Worm (Caenorhabditis elegans) whole organism, L2 larva: ENCODE results near the gene rga-1.

ENCODE experiments used
- C34F6.9 ChIP-seq: fragments of 150-350 bp; optimal IDR thresholded peaks from 2 replicates; lab custom pipeline; 2014; ENCODE audit warnings: missing biosample characterization, missing genetic modification characterization
- F13H6.1 ChIP-seq: sonication (generic microtip); optimal IDR thresholded peaks from 2 replicates; lab custom pipeline; 2016; ENCODE audit warnings: missing genetic modification characterization, missing compliant biosample characterization
- R02D3.7 ChIP-seq: fragments of 150-350 bp; optimal IDR thresholded peaks from 2 replicates; lab custom pipeline; 2014; ENCODE audit warnings: missing biosample characterization, missing genetic modification characterization
- Y55F3AM.14 ChIP-seq: fragments of 200-800 bp; sonication (Bioruptor generic); optimal IDR thresholded peaks from 2 replicates; lab custom pipeline; 2018; ENCODE audit warnings: mild to moderate bottlenecking, missing genetic modification characterization, missing compliant biosample characterization
- ZK546.5 ChIP-seq: sonication (generic microtip); optimal IDR thresholded peaks from 2 replicates; lab custom pipeline; 2017; ENCODE audit warnings: missing biosample characterization, missing genetic modification characterization
- alr-1 ChIP-seq: fragments of 150-350 bp; optimal IDR thresholded peaks from 2 replicates; lab custom pipeline; 2014; ENCODE audit warnings: missing biosample characterization, missing genetic modification characterization
- aly-2 ChIP-seq: fragments of 150-350 bp; optimal IDR thresholded peaks from 2 replicates; lab custom pipeline; 2014; ENCODE audit warnings: missing biosample characterization, missing genetic modification characterization
- ama-1 ChIP-seq: fragments of 150-350 bp; optimal IDR thresholded peaks from 2 replicates; lab custom pipeline; 2018; ENCODE audit warnings: inconsistent platforms
- blmp-1 ChIP-seq: sonication (generic microtip); optimal IDR thresholded peaks from 2 replicates; lab custom pipeline; 2017; ENCODE audit warnings: missing genetic modification characterization, mild to moderate bottlenecking, missing compliant biosample characterization, antibody characterized with exemption, moderate library complexity; ENCODE audit not compliant: insufficient read depth
- ceh-16 ChIP-seq: fragments of 150-350 bp; optimal IDR thresholded peaks from 2 replicates; lab custom pipeline; 2014; ENCODE audit warnings: missing biosample characterization, missing genetic modification characterization
- ceh-82 ChIP-seq: fragments of 150-350 bp; optimal IDR thresholded peaks from 2 replicates; lab custom pipeline; 2014; ENCODE audit warnings: missing biosample characterization, missing genetic modification characterization
- crh-2 ChIP-seq: sonication (generic microtip); optimal IDR thresholded peaks from 2 replicates; lab custom pipeline; 2017; ENCODE audit warnings: missing biosample characterization, missing genetic modification characterization
- dmd-4 ChIP-seq: sonication (generic microtip); optimal IDR thresholded peaks from 2 replicates; lab custom pipeline; 2017; ENCODE audit warnings: missing biosample characterization, missing genetic modification characterization
- egl-27 ChIP-seq: sonication (generic microtip); optimal IDR thresholded peaks from 3 replicates; lab custom pipeline; 2017; ENCODE audit warnings: missing biosample characterization, missing genetic modification reagents, missing genetic modification characterization
- elt-1 ChIP-seq: fragments of 150-350 bp; optimal IDR thresholded peaks from 2 replicates; lab custom pipeline; 2014; ENCODE audit warnings: missing biosample characterization, missing genetic modification characterization
- elt-3 ChIP-seq: sonication (generic microtip); optimal IDR thresholded peaks from 2 replicates; lab custom pipeline; 2017; ENCODE audit warnings: missing biosample characterization, missing genetic modification characterization
- fos-1 ChIP-seq: fragments of 150-350 bp; optimal IDR thresholded peaks from 2 replicates; lab custom pipeline; 2014; ENCODE audit warnings: missing biosample characterization, missing genetic modification characterization
- gmeb-1 ChIP-seq: fragments of 150-350 bp; optimal IDR thresholded peaks from 2 replicates; lab custom pipeline; 2014; ENCODE audit warnings: missing biosample characterization, missing genetic modification characterization
- lin-11 ChIP-seq: fragments of 150-350 bp; sonication (generic microtip); optimal IDR thresholded peaks from 2 replicates; lab custom pipeline; 2014; ENCODE audit warnings: missing biosample characterization, missing genetic modification characterization, inconsistent platforms, mixed read lengths
- lin-13 ChIP-seq: fragments of 150-350 bp; optimal IDR thresholded peaks from 2 replicates; lab custom pipeline; 2014; ENCODE audit warnings: missing biosample characterization, missing genetic modification reagents, missing genetic modification characterization
- lin-39 ChIP-seq: fragments of 150-350 bp; optimal IDR thresholded peaks from 2 replicates; lab custom pipeline; 2014; ENCODE audit warnings: missing biosample characterization, missing genetic modification reagents, missing genetic modification characterization
- lsy-2 ChIP-seq, 2 experiments: fragments of 150-350 bp in 1 of 2; sonication (generic microtip) in 1 of 2; optimal IDR thresholded peaks; 2 replicates each; lab custom pipeline; 2014 to 2017; ENCODE audit warnings: missing biosample characterization in 2 of 2, missing genetic modification characterization in 2 of 2
- mab-5 ChIP-seq: fragments of 150-350 bp; optimal IDR thresholded peaks from 2 replicates; lab custom pipeline; 2014; ENCODE audit warnings: missing biosample characterization, missing genetic modification characterization
- mbf-1 ChIP-seq: sonication (generic microtip); optimal IDR thresholded peaks from 2 replicates; lab custom pipeline; 2017; ENCODE audit warnings: missing biosample characterization, missing genetic modification characterization
- mdl-1 ChIP-seq, 2 experiments: fragments of 150-350 bp in 1 of 2; sonication (generic microtip) in 1 of 2; optimal IDR thresholded peaks; 2 replicates each; lab custom pipeline; 2017; ENCODE audit warnings: missing biosample characterization in 2 of 2, missing genetic modification characterization in 2 of 2
- nhr-10 ChIP-seq: sonication (generic microtip); optimal IDR thresholded peaks from 2 replicates; lab custom pipeline; 2017; ENCODE audit warnings: missing biosample characterization, missing genetic modification characterization
- nhr-11 ChIP-seq: fragments of 150-350 bp; optimal IDR thresholded peaks from 2 replicates; lab custom pipeline; 2014; ENCODE audit warnings: missing biosample characterization, missing genetic modification characterization
- nhr-12 ChIP-seq: fragments of 150-350 bp; optimal IDR thresholded peaks from 2 replicates; lab custom pipeline; 2014; ENCODE audit warnings: missing biosample characterization, missing genetic modification characterization
- nhr-129 ChIP-seq: fragments of 150-350 bp; optimal IDR thresholded peaks from 2 replicates; lab custom pipeline; 2014; ENCODE audit warnings: missing biosample characterization, missing genetic modification characterization
- nhr-21 ChIP-seq: fragments of 150-350 bp; optimal IDR thresholded peaks from 2 replicates; lab custom pipeline; 2014; ENCODE audit warnings: missing biosample characterization, missing genetic modification characterization
- nhr-23 ChIP-seq: fragments of 150-350 bp; optimal IDR thresholded peaks from 2 replicates; lab custom pipeline; 2014; ENCODE audit warnings: missing biosample characterization, missing genetic modification reagents, missing genetic modification characterization
- nhr-237 ChIP-seq: fragments of 150-350 bp; optimal IDR thresholded peaks from 2 replicates; lab custom pipeline; 2014; ENCODE audit warnings: missing biosample characterization, missing genetic modification characterization
- nhr-25 ChIP-seq: fragments of 150-350 bp; sonication (generic microtip); optimal IDR thresholded peaks from 3 replicates; lab custom pipeline; 2014; ENCODE audit warnings: missing biosample characterization, missing genetic modification characterization
- nhr-6 ChIP-seq: fragments of 150-350 bp; optimal IDR thresholded peaks from 2 replicates; lab custom pipeline; 2014; ENCODE audit warnings: missing biosample characterization, missing genetic modification characterization
- nhr-77 ChIP-seq: fragments of 150-350 bp; optimal IDR thresholded peaks from 2 replicates; lab custom pipeline; 2014; ENCODE audit warnings: missing biosample characterization, missing genetic modification characterization
- peb-1 ChIP-seq: fragments of 150-350 bp; optimal IDR thresholded peaks from 2 replicates; lab custom pipeline; 2014; ENCODE audit warnings: missing biosample characterization, missing genetic modification characterization
- sem-4 ChIP-seq: fragments of 150-350 bp; optimal IDR thresholded peaks from 2 replicates; lab custom pipeline; 2014; ENCODE audit warnings: missing biosample characterization, missing genetic modification reagents, missing genetic modification characterization
- skn-1 ChIP-seq: sonication (generic microtip); optimal IDR thresholded peaks from 2 replicates; lab custom pipeline; 2017; ENCODE audit warnings: missing biosample characterization, missing genetic modification characterization
- sma-3 ChIP-seq: sonication (generic microtip); optimal IDR thresholded peaks from 2 replicates; lab custom pipeline; 2016; ENCODE audit warnings: missing genetic modification reagents, missing genetic modification characterization, missing compliant biosample characterization
- sma-9 ChIP-seq, 2 experiments: fragments of 150-350 bp in 1 of 2; sonication (generic microtip) in 1 of 2; optimal IDR thresholded peaks; 2 replicates each; lab custom pipeline; 2014 to 2016; ENCODE audit warnings: missing genetic modification characterization in 2 of 2, mild to moderate bottlenecking in 1 of 2, missing biosample characterization in 1 of 2, missing compliant biosample characterization in 1 of 2, missing genetic modification reagents in 1 of 2, moderate library complexity in 1 of 2
- snpc-4 ChIP-seq: fragments of 150-350 bp; optimal IDR thresholded peaks from 2 replicates; lab custom pipeline; 2014; ENCODE audit warnings: missing biosample characterization, missing genetic modification characterization
- unc-39 ChIP-seq: fragments of 150-350 bp; optimal IDR thresholded peaks from 2 replicates; lab custom pipeline; 2014; ENCODE audit warnings: missing biosample characterization, missing genetic modification characterization
- unc-55 ChIP-seq: fragments of 150-350 bp; sonication (generic microtip); optimal IDR thresholded peaks from 3 replicates; lab custom pipeline; 2014; ENCODE audit warnings: missing biosample characterization, missing genetic modification reagents, missing genetic modification characterization
- unc-62 ChIP-seq: fragments of 150-350 bp; optimal IDR thresholded peaks from 2 replicates; lab custom pipeline; 2014; ENCODE audit warnings: missing biosample characterization, missing genetic modification reagents, missing genetic modification characterization
- zag-1 ChIP-seq: fragments of 150-350 bp; optimal IDR thresholded peaks from 2 replicates; lab custom pipeline; 2014; ENCODE audit warnings: missing biosample characterization, missing genetic modification characterization
- ztf-1 ChIP-seq: fragments of 200-800 bp; sonication (Bioruptor generic); conservative IDR thresholded peaks from 2 replicates; pipeline ENCODE4 v1.3.6; 2022; ENCODE audit warnings: missing genetic modification characterization, missing compliant biosample characterization
- ztf-11 ChIP-seq: sonication (generic microtip); optimal IDR thresholded peaks from 2 replicates; lab custom pipeline; 2017; ENCODE audit warnings: missing biosample characterization, missing genetic modification characterization
- ztf-4 ChIP-seq: fragments of 150-350 bp; optimal IDR thresholded peaks from 2 replicates; lab custom pipeline; 2014; ENCODE audit warnings: missing biosample characterization, missing genetic modification characterization

The rga-1 gene

DNA sequence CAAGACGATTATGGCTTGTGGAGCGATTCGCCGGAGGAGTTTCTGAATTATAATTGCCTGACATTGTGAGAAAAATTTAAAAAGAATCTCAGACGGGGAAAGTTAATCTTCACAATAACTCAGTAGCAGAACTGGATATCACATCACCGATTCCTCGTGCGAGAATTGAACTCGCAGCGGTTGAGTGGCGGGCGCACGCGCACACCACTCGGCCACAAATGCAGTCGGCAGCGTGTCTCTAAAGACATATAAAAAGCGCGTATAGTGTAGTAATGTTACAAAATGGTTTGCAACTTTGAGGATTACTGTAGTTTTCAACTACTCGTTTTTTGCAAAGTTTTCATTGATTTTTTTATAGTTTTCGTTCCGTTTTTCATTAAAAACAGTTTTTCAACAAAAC is 19.9 kb downstream of the rga-1 start:
- TF ChIP-seq blmp-1 (tag; lab: Kevin White, UChicago) (no peak), lin-11 (tag; lab: Kevin White, UChicago) (peak; percentile 92), zag-1 (tag; lab: Kevin White, UChicago) (peak; percentile 1), F13H6.1 (peak; percentile 48), nhr-11 (tag; lab: Kevin White, UChicago) (peak; percentile 39), skn-1 (tag; lab: Kevin White, UChicago) (no peak), nhr-77 (tag; lab: Kevin White, UChicago) (no peak), sma-9 (GFP tag; optimal IDR thresholded peaks at IDR 0.05; lab: Kevin White, UChicago) (peak; percentile 72), sma-9 (tag; optimal IDR thresholded peaks at IDR 0.05; lab: Kevin White, UChicago) (no peak), unc-39 (no peak), mab-5 (peak; percentile 54), aly-2 (no peak), nhr-10 (tag; lab: Kevin White, UChicago) (no peak), Y55F3AM.14 (GFP tag; lab: Kevin White, UChicago) (peak; percentile 85), nhr-237 (no peak), nhr-23 (tag; lab: Kevin White, UChicago) (no peak), crh-2 (peak; percentile 63), mbf-1 (tag; lab: Kevin White, UChicago) (no peak), fos-1 (tag; lab: Kevin White, UChicago) (peak; percentile 70), unc-55 (GFP tag; lab: Kevin White, UChicago) (peak; percentile 74), lsy-2 (tag; optimal IDR thresholded peaks at IDR 0.05; lab: Kevin White, UChicago) (peak; percentile 48 to 88), egl-27 (peak; percentile 35), C34F6.9 (peak; percentile 78), alr-1 (no peak), dmd-4 (no peak), ceh-16 (tag; lab: Kevin White, UChicago) (peak; percentile 13), mdl-1 (tag; optimal IDR thresholded peaks at IDR 0.05; lab: Kevin White, UChicago) (peak; percentile 25 to 64), nhr-129 (peak; percentile 88), ztf-4 (tag; lab: Kevin White, UChicago) (peak; percentile 59), nhr-21 (tag; lab: Kevin White, UChicago) (peak; percentile 79), gmeb-1 (tag; lab: Kevin White, UChicago) (peak; percentile 56), elt-3 (tag; lab: Kevin White, UChicago) (no peak), sma-3 (peak; percentile 67), lin-39 (tag; lab: Kevin White, UChicago) (no peak), snpc-4 (peak; percentile 19), ztf-1 (GFP tag; lab: Robert Waterston, UW) (no peak), ztf-11 (tag; lab: Kevin White, UChicago) (no peak), sem-4 (no peak), nhr-25 (tag; lab: Kevin White, UChicago) (peak; percentile 58), nhr-6 (peak; percentile 23), ceh-82 (tag; lab: Kevin White, UChicago) (peak; percentile 59), R02D3.7 (tag; lab: Kevin White, UChicago) (no peak), ZK546.5 (tag; lab: Kevin White, UChicago) (no peak), elt-1 (no peak), peb-1 (tag; lab: Kevin White, UChicago) (no peak), nhr-12 (tag; lab: Kevin White, UChicago) (no peak), lin-13 (GFP tag; lab: Kevin White, UChicago) (no peak), unc-62 (GFP tag; lab: Kevin White, UChicago) (no peak), ama-1 (no peak)
